Fruit fly (Drosophila melanogaster) Kc167 (cell line): ENCODE results near the gene PQBP1.

Source experiments
- Myc ChIP-seq: fragments of >200 bp; optimal IDR thresholded peaks from 2 replicates; lab custom pipeline; 2017; ENCODE audit warnings: missing external identifiers
- Sin3A ChIP-seq: fragments of >200 bp; optimal IDR thresholded peaks from 2 replicates; lab custom pipeline; 2018; ENCODE audit warnings: missing external identifiers
- h ChIP-seq: fragments of >200 bp; optimal IDR thresholded peaks from 3 replicates; lab custom pipeline; 2018; ENCODE audit warnings: missing external identifiers
- insv ChIP-seq: fragments of >200 bp; optimal IDR thresholded peaks from 3 replicates; lab custom pipeline; 2018; ENCODE audit warnings: missing external identifiers
- psq ChIP-seq: fragments of >200 bp; optimal IDR thresholded peaks from 2 replicates; lab custom pipeline; 2017; ENCODE audit warnings: missing external identifiers
- ttk ChIP-seq: sonication (Bioruptor generic); optimal IDR thresholded peaks from 2 replicates; lab custom pipeline; 2017; ENCODE audit warnings: missing external identifiers

The PQBP1 gene

dm6 chr3R:25047504-25047903 is 18.1 kb upstream of the PQBP1 start, which contains the start of gene CG11790:
Gene CG11790, plus strand, starts transcription at chr3R:25047706.
- no peak for TF ChIP-seq Sin3A (lab: Kevin White, UChicago)
- TF ChIP-seq psq, result no peak
- TF ChIP-seq h (lab: Kevin White, UChicago), result no peak
- TF ChIP-seq ttk (lab: Kevin White, UChicago), result no peak
- no peak for TF ChIP-seq insv

- TF ChIP-seq Myc (lab: Kevin White, UChicago) (no peak), insv (no peak), h (lab: Kevin White, UChicago) (no peak), psq (no peak), ttk (lab: Kevin White, UChicago) (no peak), Sin3A (lab: Kevin White, UChicago) (no peak)
Observed at dm6 chr3R:25049383-25049741, 16.2 kb upstream of the PQBP1 start, which contains the start of gene CG11791. Gene CG11791, plus strand, starts transcription at chr3R:25049616.

dm6 chr3R:25049742-25050517 is 15.7 kb upstream of the PQBP1 start:
- TF ChIP-seq insv (no peak), Myc (lab: Kevin White, UChicago) (no peak), psq (no peak), Sin3A (lab: Kevin White, UChicago) (no peak), ttk (lab: Kevin White, UChicago) (no peak), h (lab: Kevin White, UChicago) (no peak)

dm6 chr3R:25050649-25051048 is 14.9 kb upstream of the PQBP1 start:
- no peak for TF ChIP-seq Myc (lab: Kevin White, UChicago)

- TF ChIP-seq insv (no peak), ttk (lab: Kevin White, UChicago) (no peak), Myc (lab: Kevin White, UChicago) (no peak), Sin3A (lab: Kevin White, UChicago) (no peak), h (lab: Kevin White, UChicago) (no peak), psq (no peak)
Observed at dm6 chr3R:25051441-25052097, 14.0 kb upstream of the PQBP1 start.

dm6 chr3R:25054451-25055188 is 11.0 kb upstream of the PQBP1 start, which contains the start of gene CG31109:
Gene CG31109, minus strand, starts transcription at chr3R:25054653.
- TF ChIP-seq Sin3A (lab: Kevin White, UChicago), result no peak
- TF ChIP-seq insv, result no peak
- TF ChIP-seq psq, result no peak
- TF ChIP-seq h (lab: Kevin White, UChicago), result no peak
- no peak for TF ChIP-seq Myc (lab: Kevin White, UChicago)
- TF ChIP-seq ttk (lab: Kevin White, UChicago), result no peak

- no peak for TF ChIP-seq Myc (lab: Kevin White, UChicago)
- no peak for TF ChIP-seq insv
- no peak for TF ChIP-seq h (lab: Kevin White, UChicago)
- TF ChIP-seq Sin3A (lab: Kevin White, UChicago), result no peak
- TF ChIP-seq psq, result no peak
- TF ChIP-seq ttk (lab: Kevin White, UChicago), result no peak
Observed at dm6 chr3R:25056016-25056415, 9.6 kb upstream of the PQBP1 start, which contains the start of the genes CG31111 and stac. Gene CG31111, minus strand, starts transcription at chr3R:25056177. Gene stac, plus strand, starts transcription at chr3R:25056286.

- no peak for TF ChIP-seq psq
- TF ChIP-seq ttk (lab: Kevin White, UChicago), result no peak
- no peak for TF ChIP-seq Sin3A (lab: Kevin White, UChicago)
Observed at dm6 chr3R:25056488-25057157, 9.0 kb upstream of the PQBP1 start.

dm6 chr3R:25060462-25060861 is 5.1 kb upstream of the PQBP1 start:
- TF ChIP-seq insv (no peak), Myc (lab: Kevin White, UChicago) (no peak)

- no peak for TF ChIP-seq h (lab: Kevin White, UChicago)
- TF ChIP-seq ttk (lab: Kevin White, UChicago), result no peak
- no peak for TF ChIP-seq Sin3A (lab: Kevin White, UChicago)
- TF ChIP-seq psq, result no peak
- no peak for TF ChIP-seq Myc (lab: Kevin White, UChicago)
- no peak for TF ChIP-seq insv
Observed at dm6 chr3R:25066856-25067255, 1.3 kb downstream of the PQBP1 start.

- no peak for TF ChIP-seq insv
- no peak for TF ChIP-seq ttk (lab: Kevin White, UChicago)
- TF ChIP-seq Sin3A (lab: Kevin White, UChicago), result no peak
- no peak for TF ChIP-seq Myc (lab: Kevin White, UChicago)
- TF ChIP-seq h (lab: Kevin White, UChicago), result no peak
- TF ChIP-seq psq, result no peak
Observed at dm6 chr3R:25069569-25069968, 4.0 kb downstream of the PQBP1 start, which contains the start of the genes Stt3B and CG11839. Gene Stt3B, minus strand, starts transcription at chr3R:25069637. Gene CG11839, plus strand, starts transcription at chr3R:25069927.
